Fruit fly (Drosophila melanogaster) whole organism, embryonic: ENCODE measurements around the gene CG42514.
A peak's percentile ranks its signal among the peaks of the same experiment; 100 is the strongest.

ENCODE experiments used
- ATbp ChIP-seq: fragments of 200-800 bp; sonication (Bioruptor generic); optimal IDR thresholded peaks from 2 replicates; lab custom pipeline; 2017; ENCODE audit warnings: missing biosample characterization, mild to moderate bottlenecking, missing genetic modification characterization, missing genetic modification reagents
- Blimp-1 ChIP-seq: fragments of 200-800 bp; sonication (Bioruptor generic); optimal IDR thresholded peaks from 3 replicates; lab custom pipeline; 2018; ENCODE audit warnings: missing biosample characterization, missing genetic modification characterization, mild to moderate bottlenecking, moderate library complexity, missing genetic modification reagents
- CG1024 ChIP-seq: fragments of 200-800 bp; sonication (Bioruptor generic); IDR thresholded peaks from 2 replicates; pipeline ENCODE4 v1.3.6; 2022; ENCODE audit warnings: missing biosample characterization, missing genetic modification characterization
- CG10267 ChIP-seq: fragments of 200-800 bp; sonication (Bioruptor generic); optimal IDR thresholded peaks from 2 replicates; lab custom pipeline; 2018; ENCODE audit warnings: missing biosample characterization, mild to moderate bottlenecking, missing genetic modification characterization, moderate library complexity
- CG10543 ChIP-seq: fragments of 200-800 bp; sonication (Bioruptor generic); optimal IDR thresholded peaks from 3 replicates; lab custom pipeline; 2017; ENCODE audit warnings: missing biosample characterization, mild to moderate bottlenecking, missing genetic modification characterization, moderate library complexity
- CG11723 ChIP-seq: fragments of 200-800 bp; sonication (Bioruptor generic); optimal IDR thresholded peaks from 2 replicates; lab custom pipeline; 2017; ENCODE audit warnings: missing biosample characterization, mild to moderate bottlenecking, missing genetic modification characterization
- CG12155 ChIP-seq: fragments of 200-800 bp; sonication (Bioruptor generic); optimal IDR thresholded peaks from 3 replicates; lab custom pipeline; 2016; ENCODE audit warnings: missing biosample characterization, missing genetic modification characterization
- CG12299 ChIP-seq: fragments of 200-800 bp; sonication (Bioruptor generic); optimal IDR thresholded peaks from 2 replicates; lab custom pipeline; 2018; ENCODE audit warnings: missing biosample characterization, mild to moderate bottlenecking, missing genetic modification characterization
- CG17186 ChIP-seq: fragments of 200-800 bp; sonication (Bioruptor generic); optimal IDR thresholded peaks from 3 replicates; lab custom pipeline; 2017; ENCODE audit warnings: missing biosample characterization, missing genetic modification reagents, missing genetic modification characterization
- CG17328 ChIP-seq: fragments of 200-800 bp; sonication (Bioruptor generic); IDR thresholded peaks from 2 replicates; pipeline ENCODE4 v1.3.6; 2022; ENCODE audit warnings: missing biosample characterization, missing genetic modification characterization
- CG30403 ChIP-seq: fragments of 200-800 bp; sonication (Bioruptor generic); optimal IDR thresholded peaks from 3 replicates; lab custom pipeline; 2016; ENCODE audit warnings: missing biosample characterization, missing genetic modification characterization
- CG31224 ChIP-seq: fragments of 200-800 bp; sonication (Bioruptor generic); IDR thresholded peaks from 2 replicates; pipeline ENCODE4 v1.3.6; 2022; ENCODE audit warnings: missing biosample characterization, missing genetic modification characterization
- CG32772 ChIP-seq: fragments of 200-800 bp; sonication (Bioruptor generic); IDR thresholded peaks from 2 replicates; pipeline ENCODE4 v1.3.6; 2022; ENCODE audit warnings: missing biosample characterization, missing genetic modification characterization
- CG33213 ChIP-seq: fragments of 200-800 bp; sonication (Bioruptor generic); optimal IDR thresholded peaks from 3 replicates; lab custom pipeline; 2016; ENCODE audit warnings: missing biosample characterization, missing genetic modification characterization
- CG6791 ChIP-seq: fragments of 200-800 bp; sonication (Bioruptor generic); IDR thresholded peaks from 3 replicates; pipeline ENCODE4 v1.3.6; 2022; ENCODE audit warnings: missing biosample characterization, missing genetic modification characterization; ENCODE audit not compliant: partially characterized antibody
- CG6813 ChIP-seq: fragments of 200-800 bp; sonication (Bioruptor generic); optimal IDR thresholded peaks from 2 replicates; lab custom pipeline; 2017; ENCODE audit warnings: missing biosample characterization, missing genetic modification characterization, mild to moderate bottlenecking, moderate library complexity, missing genetic modification reagents
- CG7745 ChIP-seq: fragments of 200-800 bp; sonication (Bioruptor generic); optimal IDR thresholded peaks from 2 replicates; lab custom pipeline; 2018; ENCODE audit warnings: missing biosample characterization, mild to moderate bottlenecking, missing genetic modification characterization, moderate library complexity
- CG7839 ChIP-seq: fragments of 200-800 bp; sonication (Bioruptor generic); optimal IDR thresholded peaks from 3 replicates; lab custom pipeline; 2018; ENCODE audit warnings: missing biosample characterization, mild to moderate bottlenecking, missing genetic modification characterization, moderate library complexity
- CG8281 ChIP-seq: fragments of 200-800 bp; sonication (Bioruptor generic); optimal IDR thresholded peaks from 2 replicates; lab custom pipeline; 2018; ENCODE audit warnings: missing biosample characterization, mild to moderate bottlenecking, missing genetic modification characterization, moderate library complexity
- GATAe ChIP-seq: fragments of 200-800 bp; sonication (Bioruptor generic); conservative IDR thresholded peaks from 2 replicates; pipeline ENCODE4 v1.3.6; 2022; ENCODE audit warnings: missing biosample characterization, missing genetic modification characterization
- HLH3B ChIP-seq: fragments of 200-800 bp; sonication (Bioruptor generic); IDR thresholded peaks from 2 replicates; pipeline ENCODE4 v1.3.6; 2022; ENCODE audit warnings: missing biosample characterization, missing genetic modification characterization
- Hmx ChIP-seq: fragments of 200-800 bp; sonication (Bioruptor generic); optimal IDR thresholded peaks from 2 replicates; lab custom pipeline; 2016; ENCODE audit warnings: missing biosample characterization, missing genetic modification characterization
- Nf-YA ChIP-seq: fragments of 200-800 bp; sonication (Bioruptor generic); IDR thresholded peaks from 2 replicates; pipeline ENCODE4 v1.3.6; 2022; ENCODE audit warnings: missing biosample characterization, missing genetic modification characterization
- Oli ChIP-seq: fragments of 200-800 bp; sonication (Bioruptor generic); optimal IDR thresholded peaks from 2 replicates; lab custom pipeline; 2018; ENCODE audit warnings: missing biosample characterization, mild to moderate bottlenecking, missing genetic modification characterization, moderate library complexity
- Pdp1 ChIP-seq, 2 experiments: fragments of 200-800 bp; sonication (Bioruptor generic); optimal IDR thresholded peaks; 3 replicates each; lab custom pipeline; 2016; ENCODE audit warnings: missing biosample characterization in 2 of 2, missing genetic modification characterization in 2 of 2, mild to moderate bottlenecking in 1 of 2, moderate library complexity in 1 of 2
- Taf1 ChIP-seq: fragments of 200-800 bp; sonication (Bioruptor generic); IDR thresholded peaks from 2 replicates; pipeline ENCODE4 v1.3.6; 2022; ENCODE audit warnings: missing biosample characterization, missing genetic modification characterization
- Tbp ChIP-seq: fragments of >200 bp; optimal IDR thresholded peaks from 2 replicates; lab custom pipeline; 2018; ENCODE audit warnings: missing biosample characterization, missing genetic modification characterization
- Vsx1 ChIP-seq: fragments of 200-800 bp; sonication (Bioruptor generic); optimal IDR thresholded peaks from 2 replicates; lab custom pipeline; 2017; ENCODE audit warnings: missing biosample characterization, mild to moderate bottlenecking, missing genetic modification characterization, missing genetic modification reagents
- Xbp1 ChIP-seq: fragments of 200-800 bp; sonication (Bioruptor generic); optimal IDR thresholded peaks from 3 replicates; lab custom pipeline; 2016; ENCODE audit warnings: missing biosample characterization, mild to moderate bottlenecking, missing genetic modification characterization
- dati ChIP-seq: fragments of 200-800 bp; sonication (Bioruptor generic); IDR thresholded peaks from 2 replicates; pipeline ENCODE4 v1.3.6; 2022; ENCODE audit warnings: missing biosample characterization, missing genetic modification characterization
- dm ChIP-seq: fragments of 200-800 bp; sonication (Bioruptor generic); optimal IDR thresholded peaks from 3 replicates; lab custom pipeline; 2016; ENCODE audit warnings: missing biosample characterization, missing genetic modification characterization
- dmrt11E ChIP-seq: fragments of 200-800 bp; sonication (Bioruptor generic); optimal IDR thresholded peaks from 3 replicates; lab custom pipeline; 2018; ENCODE audit warnings: missing biosample characterization, mild to moderate bottlenecking, missing genetic modification characterization, moderate library complexity
- dysf ChIP-seq: fragments of 200-800 bp; sonication (Bioruptor generic); IDR thresholded peaks from 3 replicates; pipeline ENCODE4 v1.3.6; 2022; ENCODE audit warnings: missing biosample characterization, missing genetic modification characterization
- eve ChIP-seq, 2 experiments: fragments of >200 bp; optimal IDR thresholded peaks; 2 replicates each; lab custom pipeline; 2017; ENCODE audit warnings: missing biosample characterization in 2 of 2, missing genetic modification characterization in 2 of 2
- fd64A ChIP-seq: fragments of 200-800 bp; sonication (Bioruptor generic); optimal IDR thresholded peaks from 3 replicates; lab custom pipeline; 2018; ENCODE audit warnings: missing biosample characterization, mild to moderate bottlenecking, missing genetic modification characterization
- fd96Cb ChIP-seq: fragments of 200-800 bp; sonication (Bioruptor generic); optimal IDR thresholded peaks from 2 replicates; lab custom pipeline; 2018; ENCODE audit warnings: missing biosample characterization, mild to moderate bottlenecking, missing genetic modification characterization, moderate library complexity
- ftz-f1 ChIP-seq: fragments of 200-800 bp; sonication (Bioruptor generic); optimal IDR thresholded peaks from 2 replicates; lab custom pipeline; 2016; ENCODE audit warnings: missing biosample characterization, missing genetic modification characterization
- fu2 ChIP-seq: fragments of 200-800 bp; sonication (Bioruptor generic); optimal IDR thresholded peaks from 2 replicates; lab custom pipeline; 2016; ENCODE audit warnings: missing biosample characterization, missing genetic modification characterization
- gcm ChIP-seq: fragments of 200-800 bp; sonication (Bioruptor generic); optimal IDR thresholded peaks from 2 replicates; lab custom pipeline; 2019; ENCODE audit warnings: missing biosample characterization, mild to moderate bottlenecking, missing genetic modification characterization, moderate library complexity
- hb ChIP-seq: fragments of 200-800 bp; sonication (Bioruptor generic); IDR thresholded peaks from 3 replicates; pipeline ENCODE4 v1.3.6; 2022; ENCODE audit warnings: missing biosample characterization, missing genetic modification characterization; ENCODE audit not compliant: partially characterized antibody
- hkb ChIP-seq, 2 experiments: fragments of 200-800 bp in 1 of 2; fragments of >200 bp in 1 of 2; sonication (Bioruptor generic) in 1 of 2; IDR thresholded peaks in 1 of 2; optimal IDR thresholded peaks in 1 of 2; 2 replicates each; pipeline versions ENCODE4 v1.3.6 to Lab custom; 2017 to 2022; ENCODE audit warnings: missing biosample characterization in 1 of 2, missing genetic modification characterization in 1 of 2
- jumu ChIP-seq: fragments of 200-800 bp; sonication (Bioruptor generic); optimal IDR thresholded peaks from 3 replicates; lab custom pipeline; 2016; ENCODE audit warnings: missing biosample characterization, missing genetic modification characterization
- kay ChIP-seq: fragments of 200-800 bp; sonication (Bioruptor generic); optimal IDR thresholded peaks from 2 replicates; lab custom pipeline; 2016; ENCODE audit warnings: missing biosample characterization, missing genetic modification characterization
- pfk ChIP-seq: fragments of 200-800 bp; sonication (Bioruptor generic); optimal IDR thresholded peaks from 2 replicates; lab custom pipeline; 2018; ENCODE audit warnings: missing biosample characterization, mild to moderate bottlenecking, missing genetic modification characterization, moderate library complexity
- pros ChIP-seq: fragments of 200-800 bp; sonication (Bioruptor generic); optimal IDR thresholded peaks from 3 replicates; lab custom pipeline; 2019; ENCODE audit warnings: missing biosample characterization, mild to moderate bottlenecking, missing genetic modification characterization, moderate library complexity
- row ChIP-seq: fragments of 200-800 bp; sonication (Bioruptor generic); IDR thresholded peaks from 3 replicates; pipeline ENCODE4 v1.3.6; 2022; ENCODE audit warnings: missing biosample characterization, missing genetic modification characterization
- salm ChIP-seq: fragments of 200-800 bp; sonication (Bioruptor generic); optimal IDR thresholded peaks from 2 replicates; lab custom pipeline; 2018; ENCODE audit warnings: missing biosample characterization, mild to moderate bottlenecking, missing genetic modification characterization
- sens-2 ChIP-seq: fragments of 200-800 bp; sonication (Bioruptor generic); IDR thresholded peaks from 2 replicates; pipeline ENCODE4 v1.3.6; 2022; ENCODE audit warnings: missing biosample characterization, missing genetic modification characterization
- slou ChIP-seq: fragments of 200-800 bp; sonication (Bioruptor generic); optimal IDR thresholded peaks from 3 replicates; lab custom pipeline; 2016; ENCODE audit warnings: missing biosample characterization, missing genetic modification characterization
- usp ChIP-seq: fragments of >200 bp; optimal IDR thresholded peaks from 2 replicates; lab custom pipeline; 2017; ENCODE audit warnings: missing biosample characterization, missing genetic modification characterization

Gene CG42514

dm6 chr3L:16533932-16534331 is 37.9 kb upstream of the CG42514 start (continued):
- peak; percentile 30 for TF ChIP-seq CG33213 (GFP tag; lab: Kevin White, UChicago)
- TF ChIP-seq Taf1 (GFP tag; lab: Robert Waterston, UW) = no peak
- no peak for TF ChIP-seq dati (GFP tag; lab: Robert Waterston, UW)
- TF ChIP-seq slou = peak; percentile 54
- TF ChIP-seq Vsx1 = peak; percentile 47
- no peak for TF ChIP-seq hb (GFP tag; lab: Robert Waterston, UW)
- peak; percentile 88 for TF ChIP-seq CG7839 (tag; lab: Kevin White, UChicago)
- peak; percentile 58 for TF ChIP-seq CG8281 (tag; lab: Kevin White, UChicago)
- peak; percentile 63 for TF ChIP-seq salm
- peak; percentile 6 for TF ChIP-seq CG17186 (GFP tag; lab: Kevin White, UChicago)
- peak; percentile 59 for TF ChIP-seq kay (GFP tag; lab: Kevin White, UChicago)
- no peak for TF ChIP-seq Tbp
- TF ChIP-seq CG12299 (tag; lab: Kevin White, UChicago) = peak; percentile 78
- no peak for TF ChIP-seq hkb (optimal IDR thresholded peaks at IDR 0.05; lab: Kevin White, UChicago)
- TF ChIP-seq hkb (GFP tag; IDR thresholded peaks at IDR 0.05; lab: Robert Waterston, UW) = peak; percentile 78
- TF ChIP-seq dysf = peak; percentile 87
- peak; percentile 91 for TF ChIP-seq CG30403 (GFP tag; lab: Kevin White, UChicago)
- TF ChIP-seq sens-2 (GFP tag; lab: Robert Waterston, UW) = no peak
- peak; percentile 66; the same call in 1 of the 2 replicates for TF ChIP-seq CG32772 (GFP tag; lab: Robert Waterston, UW)
- TF ChIP-seq CG10543 (GFP tag; lab: Kevin White, UChicago) = peak; percentile 81
- TF ChIP-seq CG31224 (GFP tag; lab: Robert Waterston, UW) = peak; percentile 35; the same call in 1 of the 2 replicates
- TF ChIP-seq Nf-YA (GFP tag; lab: Robert Waterston, UW) = 0 out of 2 replicates have a peak, but pooled peaks have one; percentile 51
- peak; percentile 69; the same call in 1 of the 2 replicates for TF ChIP-seq HLH3B (GFP tag; lab: Robert Waterston, UW)
- TF ChIP-seq CG6791 (GFP tag; lab: Robert Waterston, UW) = no peak
- peak; percentile 86 for TF ChIP-seq Blimp-1 (GFP tag; lab: Kevin White, UChicago)
- peak; percentile 49 for TF ChIP-seq dm (GFP tag; lab: Kevin White, UChicago)
- peak; percentile 19 for TF ChIP-seq fd64A (GFP tag; lab: Kevin White, UChicago)
- no peak for TF ChIP-seq CG7745
- peak; percentile 70 for TF ChIP-seq ATbp (GFP tag; lab: Kevin White, UChicago)
- no peak for TF ChIP-seq ftz-f1 (GFP tag; lab: Kevin White, UChicago)
- peak; percentile 74 for TF ChIP-seq CG10267 (tag; lab: Kevin White, UChicago)
- no peak for TF ChIP-seq pfk (GFP tag; lab: Kevin White, UChicago)
- TF ChIP-seq CG6813 (GFP tag; lab: Kevin White, UChicago) = peak; percentile 65
- TF ChIP-seq Oli = peak; percentile 89
- TF ChIP-seq dmrt11E = peak; percentile 70
- TF ChIP-seq row (GFP tag; lab: Robert Waterston, UW) = peak; percentile 83
- peak; percentile 47 for TF ChIP-seq gcm (GFP tag; lab: Kevin White, UChicago)
- TF ChIP-seq jumu (GFP tag; lab: Kevin White, UChicago) = peak; percentile 67
- peak; percentile 66 for TF ChIP-seq CG11723 (GFP tag; lab: Kevin White, UChicago)
- TF ChIP-seq GATAe = no peak
- TF ChIP-seq Xbp1 = peak; percentile 82
- no peak for TF ChIP-seq CG1024
- TF ChIP-seq usp = no peak
- TF ChIP-seq fu2 (GFP tag; lab: Kevin White, UChicago) = peak; percentile 56
- TF ChIP-seq Pdp1 (GFP tag; optimal IDR thresholded peaks at IDR 0.05; lab: Kevin White, UChicago) = peak in 1 of 2 experiments; percentile 67
- peak; percentile 65 for TF ChIP-seq CG12155
- no peak for TF ChIP-seq Hmx (GFP tag; lab: Kevin White, UChicago)
- TF ChIP-seq pros (GFP tag; lab: Kevin White, UChicago) = no peak
- TF ChIP-seq fd96Cb = peak; percentile 86
- TF ChIP-seq eve (GFP tag; optimal IDR thresholded peaks at IDR 0.05; lab: Kevin White, UChicago) = peak in 1 of 2 experiments; percentile 90
- no peak; the same call in 1 of the 2 replicates for TF ChIP-seq CG17328 (GFP tag; lab: Robert Waterston, UW)
